Worm (Caenorhabditis elegans): Measurements from ENCODE around the gene spl-2.

spl-2 gene

ce11 chrV:9191406-9191805 is 44.7 kb upstream of the spl-2 start, which contains the start of gene sphr-1:
Gene sphr-1 (plus strand): TSS chrV:9191610.
- TF ChIP-seq sox-4 (tag; optimal IDR thresholded peaks at IDR 0.05): no peak
- TF ChIP-seq rnt-1 (tag; optimal IDR thresholded peaks at IDR 0.05): no peak
- no peak for TF ChIP-seq aly-2 (tag; optimal IDR thresholded peaks at IDR 0.05)
- no peak for TF ChIP-seq nhr-11 (tag; optimal IDR thresholded peaks at IDR 0.05)
- TF ChIP-seq ceh-88 (GFP tag; IDR thresholded peaks at IDR 0.05): no peak
- TF ChIP-seq efl-1 (optimal IDR thresholded peaks at IDR 0.05): peak; percentile 1 to 55
- no peak for TF ChIP-seq efl-1 (GFP tag; optimal IDR thresholded peaks at IDR 0.05 in 1 of 2)
- no peak for TF ChIP-seq alr-1 (tag; optimal IDR thresholded peaks at IDR 0.05; ENCODE audit: borderline replicate concordance)
- no peak for TF ChIP-seq lir-3 (tag; optimal IDR thresholded peaks at IDR 0.05; ENCODE audit: poor library complexity)
- TF ChIP-seq lin-14 (GFP tag; optimal IDR thresholded peaks at IDR 0.05): peak; percentile 61
- TF ChIP-seq lin-39 (tag; optimal IDR thresholded peaks at IDR 0.05): no peak
- no peak for TF ChIP-seq hpl-2 (GFP tag; optimal IDR thresholded peaks at IDR 0.05)
- no peak for TF ChIP-seq nhr-85 (tag)
- no peak for TF ChIP-seq unc-130 (tag; optimal IDR thresholded peaks at IDR 0.05)
- TF ChIP-seq ztf-4 (tag; optimal IDR thresholded peaks at IDR 0.05): no peak
- TF ChIP-seq nhr-71 (tag; optimal IDR thresholded peaks at IDR 0.05): peak; percentile 15

ce11 chrV:9186028-9186427 is 39.3 kb upstream of the spl-2 start:
- peak; percentile 59 for TF ChIP-seq pax-3 (tag; optimal IDR thresholded peaks at IDR 0.05)
- no peak for TF ChIP-seq fkh-4 (tag; optimal IDR thresholded peaks at IDR 0.05; ENCODE audit: borderline replicate concordance)
- peak; percentile 48 for TF ChIP-seq sox-4 (tag; optimal IDR thresholded peaks at IDR 0.05)
- peak; percentile 61 for TF ChIP-seq egl-13 (tag; optimal IDR thresholded peaks at IDR 0.05)
- peak; percentile 92 for TF ChIP-seq dsc-1 (tag; optimal IDR thresholded peaks at IDR 0.05)
- no peak for TF ChIP-seq F16B12.6 (tag; optimal IDR thresholded peaks at IDR 0.05)
- no peak for TF ChIP-seq hlh-4 (tag; optimal IDR thresholded peaks at IDR 0.05)
- TF ChIP-seq lin-15B (tag; optimal IDR thresholded peaks at IDR 0.05): no peak
- peak; percentile 14 for TF ChIP-seq fkh-10 (GFP tag; optimal IDR thresholded peaks at IDR 0.05)
- TF ChIP-seq lin-14 (GFP tag; optimal IDR thresholded peaks at IDR 0.05): peak; percentile 3
- TF ChIP-seq snpc-4 (tag; optimal IDR thresholded peaks at IDR 0.05): no peak
- no peak for TF ChIP-seq efl-1 (optimal IDR thresholded peaks at IDR 0.05)
- peak in 1 of 2 experiments; percentile 59 for TF ChIP-seq efl-1 (GFP tag; optimal IDR thresholded peaks at IDR 0.05 in 1 of 2)
- TF ChIP-seq nhr-71 (tag; optimal IDR thresholded peaks at IDR 0.05): peak; percentile 29
- TF ChIP-seq skn-1 (tag; optimal IDR thresholded peaks at IDR 0.05): no peak
- no peak for TF ChIP-seq nhr-84 (tag; optimal IDR thresholded peaks at IDR 0.05)
- TF ChIP-seq fkh-8 (tag; optimal IDR thresholded peaks at IDR 0.05): peak; percentile 68
- TF ChIP-seq nhr-47 (tag; optimal IDR thresholded peaks at IDR 0.05): peak; percentile 42

ce11 chrV:9183718-9184441 is 37.2 kb upstream of the spl-2 start:
- TF ChIP-seq lin-14 (GFP tag; optimal IDR thresholded peaks at IDR 0.05) (peak; percentile 26), dsc-1 (tag; optimal IDR thresholded peaks at IDR 0.05) (peak; percentile 98), elt-3 (tag; optimal IDR thresholded peaks at IDR 0.05) (no peak), pqm-1 (tag; optimal IDR thresholded peaks at IDR 0.05) (no peak), nhr-12 (tag; optimal IDR thresholded peaks at IDR 0.05) (no peak), nhr-47 (tag; optimal IDR thresholded peaks at IDR 0.05) (peak; percentile 1), C34B4.2 (tag; optimal IDR thresholded peaks at IDR 0.05) (no peak), egl-27 (tag; optimal IDR thresholded peaks at IDR 0.05) (no peak), lin-35 (GFP tag; optimal IDR thresholded peaks at IDR 0.05) (no peak), pag-3 (tag; optimal IDR thresholded peaks at IDR 0.05; ENCODE audit: borderline replicate concordance, insufficient read depth) (no peak), ceh-90 (tag; optimal IDR thresholded peaks at IDR 0.05) (no peak), pax-3 (tag; optimal IDR thresholded peaks at IDR 0.05) (peak; percentile 22), elt-2 (tag; optimal IDR thresholded peaks at IDR 0.05) (no peak), nhr-237 (tag; optimal IDR thresholded peaks at IDR 0.05) (no peak), lin-15B (tag; optimal IDR thresholded peaks at IDR 0.05) (no peak), sox-4 (tag; optimal IDR thresholded peaks at IDR 0.05) (no peak), nhr-20 (tag; optimal IDR thresholded peaks at IDR 0.05) (no peak), egl-13 (tag; optimal IDR thresholded peaks at IDR 0.05) (no peak), ceh-63 (GFP tag; optimal IDR thresholded peaks at IDR 0.05) (no peak), ces-1 (GFP tag; optimal IDR thresholded peaks at IDR 0.05) (no peak), sup-37 (GFP tag; optimal IDR thresholded peaks at IDR 0.05) (no peak), hpl-2 (GFP tag; optimal IDR thresholded peaks at IDR 0.05) (no peak), unc-130 (tag; optimal IDR thresholded peaks at IDR 0.05) (no peak), fkh-8 (tag; optimal IDR thresholded peaks at IDR 0.05) (peak; percentile 3), alr-1 (tag; optimal IDR thresholded peaks at IDR 0.05; ENCODE audit: borderline replicate concordance) (no peak), lir-3 (tag; optimal IDR thresholded peaks at IDR 0.05; ENCODE audit: poor library complexity) (no peak), zag-1 (tag; optimal IDR thresholded peaks at IDR 0.05) (no peak), mep-1 (tag; optimal IDR thresholded peaks at IDR 0.05) (no peak)

Measured in whole organism, L1 larva.